Worm (Caenorhabditis elegans) whole organism, late embryonic: ENCODE results near the gene npr-26.
A peak's percentile ranks its signal among the peaks of the same experiment; 100 is the strongest.

Source experiments
- F13H6.1 ChIP-seq: sonication (generic microtip); optimal IDR thresholded peaks from 2 replicates; lab custom pipeline; 2016; ENCODE audit warnings: missing genetic modification characterization, missing compliant biosample characterization
- K02D7.2 ChIP-seq: sonication (generic microtip); optimal IDR thresholded peaks from 2 replicates; lab custom pipeline; 2017; ENCODE audit warnings: mild to moderate bottlenecking, missing genetic modification characterization, missing compliant biosample characterization
- ahr-1 ChIP-seq: sonication (generic microtip); optimal IDR thresholded peaks from 2 replicates; lab custom pipeline; 2016; ENCODE audit warnings: missing genetic modification characterization, missing compliant biosample characterization
- ama-1 ChIP-seq: fragments of 150-350 bp; optimal IDR thresholded peaks from 2 replicates; lab custom pipeline; 2014
- ceh-18 ChIP-seq: sonication (generic microtip); optimal IDR thresholded peaks from 2 replicates; lab custom pipeline; 2016; ENCODE audit warnings: missing genetic modification characterization, missing compliant biosample characterization
- ceh-22 ChIP-seq: sonication (generic microtip); optimal IDR thresholded peaks from 2 replicates; lab custom pipeline; 2017; ENCODE audit warnings: missing biosample characterization, missing genetic modification characterization
- ceh-30 ChIP-seq: fragments of 150-350 bp; optimal IDR thresholded peaks from 2 replicates; lab custom pipeline; 2014; ENCODE audit warnings: missing biosample characterization, missing genetic modification characterization
- ceh-48 ChIP-seq: sonication (generic microtip); optimal IDR thresholded peaks from 2 replicates; lab custom pipeline; 2016; ENCODE audit warnings: missing genetic modification characterization, inconsistent platforms, missing compliant biosample characterization
- che-1 ChIP-seq: sonication (generic microtip); optimal IDR thresholded peaks from 2 replicates; lab custom pipeline; 2016; ENCODE audit warnings: mild to moderate bottlenecking, missing genetic modification characterization, missing compliant biosample characterization
- dmd-4 ChIP-seq: sonication (generic microtip); optimal IDR thresholded peaks from 2 replicates; lab custom pipeline; 2016; ENCODE audit warnings: borderline replicate concordance, missing genetic modification characterization, missing compliant biosample characterization
- dve-1 ChIP-seq: sonication (generic microtip); optimal IDR thresholded peaks from 2 replicates; lab custom pipeline; 2017; ENCODE audit warnings: antibody characterized with exemption, mild to moderate bottlenecking, missing genetic modification characterization, missing compliant biosample characterization
- elt-2 ChIP-seq: sonication (generic microtip); optimal IDR thresholded peaks from 2 replicates; lab custom pipeline; 2016; ENCODE audit warnings: missing genetic modification reagents, missing genetic modification characterization, missing compliant biosample characterization
- elt-4 ChIP-seq: sonication (generic microtip); optimal IDR thresholded peaks from 2 replicates; lab custom pipeline; 2016; ENCODE audit warnings: missing genetic modification characterization, missing compliant biosample characterization
- ets-4 ChIP-seq: sonication (generic microtip); optimal IDR thresholded peaks from 2 replicates; lab custom pipeline; 2016; ENCODE audit warnings: missing genetic modification characterization, missing compliant biosample characterization
- eyg-1 ChIP-seq: sonication (generic microtip); optimal IDR thresholded peaks from 2 replicates; lab custom pipeline; 2016; ENCODE audit warnings: missing genotype, missing genetic modification characterization, missing compliant biosample characterization
- fax-1 ChIP-seq: sonication (generic microtip); optimal IDR thresholded peaks from 2 replicates; lab custom pipeline; 2016; ENCODE audit warnings: missing genotype, missing genetic modification characterization, missing compliant biosample characterization
- fkh-10 ChIP-seq: fragments of 150-350 bp; optimal IDR thresholded peaks from 2 replicates; lab custom pipeline; 2014; ENCODE audit warnings: missing biosample characterization, missing genetic modification reagents, missing genetic modification characterization
- fkh-6 ChIP-seq: sonication (generic microtip); optimal IDR thresholded peaks from 2 replicates; lab custom pipeline; 2016; ENCODE audit warnings: missing genetic modification characterization, missing compliant biosample characterization
- hlh-13 ChIP-seq: fragments of 200-800 bp; sonication (Bioruptor generic); optimal IDR thresholded peaks from 2 replicates; lab custom pipeline; 2018; ENCODE audit warnings: mild to moderate bottlenecking, missing genetic modification characterization, missing compliant biosample characterization
- hlh-15 ChIP-seq: sonication (generic microtip); optimal IDR thresholded peaks from 2 replicates; lab custom pipeline; 2016; ENCODE audit warnings: missing genetic modification characterization, missing compliant biosample characterization
- hlh-6 ChIP-seq: sonication (generic microtip); optimal IDR thresholded peaks from 2 replicates; lab custom pipeline; 2016; ENCODE audit warnings: missing genotype, missing genetic modification characterization, missing compliant biosample characterization
- hlh-8 ChIP-seq: sonication (generic microtip); optimal IDR thresholded peaks from 2 replicates; lab custom pipeline; 2016; ENCODE audit warnings: missing genotype, missing genetic modification characterization, missing compliant biosample characterization
- lim-6 ChIP-seq: sonication (generic microtip); optimal IDR thresholded peaks from 2 replicates; lab custom pipeline; 2016; ENCODE audit warnings: missing genetic modification characterization, missing compliant biosample characterization
- lin-11 ChIP-seq: fragments of 200-800 bp; sonication (Bioruptor generic); optimal IDR thresholded peaks from 2 replicates; lab custom pipeline; 2018; ENCODE audit warnings: mild to moderate bottlenecking, missing genetic modification characterization, missing compliant biosample characterization
- nhr-232 ChIP-seq: sonication (generic microtip); optimal IDR thresholded peaks from 2 replicates; lab custom pipeline; 2016; ENCODE audit warnings: missing genetic modification characterization, missing compliant biosample characterization
- npax-4 ChIP-seq: sonication (generic microtip); optimal IDR thresholded peaks from 2 replicates; lab custom pipeline; 2016; ENCODE audit warnings: missing genetic modification characterization, missing compliant biosample characterization
- odd-2 ChIP-seq: sonication (generic microtip); optimal IDR thresholded peaks from 2 replicates; lab custom pipeline; 2017; ENCODE audit warnings: antibody characterized with exemption, mild to moderate bottlenecking, missing genetic modification characterization, missing compliant biosample characterization
- pag-3 ChIP-seq: sonication (generic microtip); optimal IDR thresholded peaks from 2 replicates; lab custom pipeline; 2016; ENCODE audit warnings: missing compliant biosample characterization, missing genetic modification characterization, borderline replicate concordance
- pat-9 ChIP-seq: fragments of 200-800 bp; sonication (Bioruptor generic); optimal IDR thresholded peaks from 2 replicates; lab custom pipeline; 2018; ENCODE audit warnings: mild to moderate bottlenecking, missing genetic modification characterization, moderate library complexity, missing compliant biosample characterization
- pax-1 ChIP-seq: fragments of 150-350 bp; optimal IDR thresholded peaks from 2 replicates; lab custom pipeline; 2014; ENCODE audit warnings: missing biosample characterization, missing genetic modification characterization
- pha-4 ChIP-seq: fragments of 150-350 bp; optimal IDR thresholded peaks from 2 replicates; lab custom pipeline; 2018; ENCODE audit warnings: missing biosample characterization, missing genetic modification reagents, missing genetic modification characterization
- pqm-1 ChIP-seq: sonication (generic microtip); optimal IDR thresholded peaks from 2 replicates; lab custom pipeline; 2016; ENCODE audit warnings: missing genetic modification characterization, missing compliant biosample characterization
- ref-2 ChIP-seq: sonication (generic microtip); optimal IDR thresholded peaks from 2 replicates; lab custom pipeline; 2016; ENCODE audit warnings: missing genetic modification characterization, missing compliant biosample characterization
- rnt-1 ChIP-seq: sonication (generic microtip); optimal IDR thresholded peaks from 2 replicates; lab custom pipeline; 2016; ENCODE audit warnings: missing genetic modification characterization, missing compliant biosample characterization
- sdc-2 ChIP-seq: sonication (generic microtip); optimal IDR thresholded peaks from 2 replicates; lab custom pipeline; 2016; ENCODE audit warnings: missing genotype, missing genetic modification characterization, missing compliant biosample characterization
- syd-9 ChIP-seq: sonication (generic microtip); optimal IDR thresholded peaks from 2 replicates; lab custom pipeline; 2016; ENCODE audit warnings: mild to moderate bottlenecking, missing genetic modification characterization, moderate library complexity, missing compliant biosample characterization
- tbx-7 ChIP-seq: sonication (generic microtip); optimal IDR thresholded peaks from 2 replicates; lab custom pipeline; 2016; ENCODE audit warnings: missing genotype, missing genetic modification characterization, missing compliant biosample characterization
- ttx-3 ChIP-seq: sonication (generic microtip); optimal IDR thresholded peaks from 2 replicates; lab custom pipeline; 2016; ENCODE audit warnings: missing genetic modification reagents, missing genetic modification characterization, missing compliant biosample characterization

npr-26 gene

ce11 chrIV:17435228-17435627 lies 17.6 kb upstream of the npr-26 start:
- TF ChIP-seq npax-4 (tag; lab: Kevin White, UChicago) (no peak), ceh-18 (tag; lab: Kevin White, UChicago) (no peak)

- TF ChIP-seq F13H6.1 (tag; lab: Kevin White, UChicago) (no peak), ttx-3 (tag; lab: Kevin White, UChicago) (no peak), elt-2 (tag; lab: Kevin White, UChicago) (peak; percentile 10)
- TF ChIP-seq, all 69 proteins: peak for 1
These were observed 14.7 kb upstream of the npr-26 start for ce11 chrIV:17432223-17432826.

- no peak for TF ChIP-seq dve-1 (tag; lab: Kevin White, UChicago)
- TF ChIP-seq nhr-232 (tag; lab: Kevin White, UChicago), result no peak
- TF ChIP-seq pat-9, result no peak
- no peak for TF ChIP-seq ceh-48 (tag; lab: Kevin White, UChicago)
- no peak for TF ChIP-seq hlh-15
- TF ChIP-seq hlh-6 (tag; lab: Kevin White, UChicago), result no peak
- no peak for TF ChIP-seq pag-3 (tag; lab: Kevin White, UChicago)
- TF ChIP-seq fkh-6 (tag; lab: Kevin White, UChicago), result no peak
- no peak for TF ChIP-seq ceh-22 (tag; lab: Kevin White, UChicago)
- TF ChIP-seq npax-4 (tag; lab: Kevin White, UChicago), result no peak
- no peak for TF ChIP-seq fax-1 (tag; lab: Kevin White, UChicago)
- TF ChIP-seq hlh-8 (tag; lab: Kevin White, UChicago), result no peak
- TF ChIP-seq dmd-4 (tag; lab: Kevin White, UChicago), result no peak
These were observed 13.7 kb upstream of the npr-26 start, which contains the start of gene lact-6 for ce11 chrIV:17431287-17431686. Gene lact-6 (minus strand): TSS chrIV:17431387.

ce11 chrIV:17427423-17427822 lies 9.8 kb upstream of the npr-26 start, which contains the start of gene C06A12.3:
Gene C06A12.3 (plus strand): TSS chrIV:17427723.
- TF ChIP-seq pqm-1 (tag; lab: Kevin White, UChicago) (no peak), che-1 (tag; lab: Kevin White, UChicago) (no peak), ama-1 (lab: Kevin White, UChicago) (no peak), lim-6 (tag; lab: Kevin White, UChicago) (no peak), eyg-1 (tag; lab: Kevin White, UChicago) (no peak), elt-4 (no peak), pax-1 (no peak), pat-9 (no peak)

- no peak for TF ChIP-seq K02D7.2 (tag; lab: Kevin White, UChicago)
These were observed 9.3 kb upstream of the npr-26 start for ce11 chrIV:17426970-17427369.

ce11 chrIV:17413343-17413742 lies 4.3 kb downstream of the npr-26 start:
- TF ChIP-seq sdc-2 (no peak), ref-2 (no peak), ahr-1 (no peak), rnt-1 (tag; lab: Kevin White, UChicago) (no peak), fkh-6 (tag; lab: Kevin White, UChicago) (no peak)
- TF ChIP-seq, all 69 proteins: peak for 0

- TF ChIP-seq odd-2 (tag; lab: Kevin White, UChicago), result no peak
- TF ChIP-seq fkh-10 (GFP tag; lab: Kevin White, UChicago), result no peak
- no peak for TF ChIP-seq ets-4
- no peak for TF ChIP-seq tbx-7
- TF ChIP-seq ceh-30 (tag; lab: Kevin White, UChicago), result no peak
- no peak for TF ChIP-seq syd-9 (tag; lab: Kevin White, UChicago)
- TF ChIP-seq hlh-6 (tag; lab: Kevin White, UChicago), result no peak
- no peak for TF ChIP-seq dve-1 (tag; lab: Kevin White, UChicago)
- TF ChIP-seq hlh-13 (GFP tag; lab: Kevin White, UChicago), result no peak
- TF ChIP-seq lin-11 (tag; lab: Kevin White, UChicago), result no peak
- no peak for TF ChIP-seq dmd-4 (tag; lab: Kevin White, UChicago)
- no peak for TF ChIP-seq pha-4
- TF ChIP-seq, all 69 proteins: peak for 0
These were observed 10.1 kb downstream of the npr-26 start, which contains the start of gene T02D1.9 for ce11 chrIV:17407491-17407890. Gene T02D1.9 (minus strand): TSS chrIV:17407591.
